Worm (Caenorhabditis elegans): Measurements from ENCODE around the gene folt-3.

- TF ChIP-seq fkh-6 (tag; optimal IDR thresholded peaks at IDR 0.05) (no peak), gmeb-2 (tag; optimal IDR thresholded peaks at IDR 0.05) (no peak), fkh-10 (GFP tag; optimal IDR thresholded peaks at IDR 0.05) (no peak), hlh-8 (tag; optimal IDR thresholded peaks at IDR 0.05) (no peak), pha-4 (tag; optimal IDR thresholded peaks at IDR 0.05) (no peak), C38D4.7 (GFP tag; optimal IDR thresholded peaks at IDR 0.05) (no peak), pha-2 (tag; optimal IDR thresholded peaks at IDR 0.05) (no peak)
These were observed 2.5 kb upstream of the folt-3 start, which contains the start of gene clec-215 for ce11 chrV:7612044-7612443.

Measured in whole organism, late embryonic.